Worm (Caenorhabditis elegans) whole organism, L3 larva: ENCODE data around the gene tag-343.

Experiments used
- ama-1 ChIP-seq: fragments of 150-350 bp; optimal IDR thresholded peaks from 2 replicates; lab custom pipeline; 2018
- nhr-76 ChIP-seq: fragments of 150-350 bp; sonication (generic microtip); optimal IDR thresholded peaks from 5 replicates; lab custom pipeline; 2014; ENCODE audit warnings: missing biosample characterization, missing genetic modification characterization
- pha-4 ChIP-seq: fragments of 150-350 bp; optimal IDR thresholded peaks from 2 replicates; lab custom pipeline; 2014; ENCODE audit warnings: missing biosample characterization, missing genetic modification reagents, missing genetic modification characterization
- unc-39 ChIP-seq: sonication (generic microtip); optimal IDR thresholded peaks from 4 replicates; lab custom pipeline; 2017; ENCODE audit warnings: missing biosample characterization, missing genetic modification characterization

ce11 chrX:16634103-16634502 is 40.4 kb downstream of the tag-343 start:
- TF ChIP-seq unc-39 (tag; lab: Kevin White, UChicago) (no peak), ama-1 (lab: Kevin White, UChicago) (no peak), nhr-76 (no peak), pha-4 (tag; lab: Kevin White, UChicago) (no peak)
